Worm (Caenorhabditis elegans): ENCODE measurements around the gene rad-23.

- no peak for TF ChIP-seq unc-62 (GFP tag; optimal IDR thresholded peaks at IDR 0.05 in 1 of 2)
- no peak for TF ChIP-seq unc-62 (tag; optimal IDR thresholded peaks at IDR 0.05)
- no peak for TF ChIP-seq nhr-25 (tag; optimal IDR thresholded peaks at IDR 0.05; ENCODE audit: borderline replicate concordance, insufficient read depth)
- no peak for TF ChIP-seq jun-1 (tag; optimal IDR thresholded peaks at IDR 0.05)
- TF ChIP-seq mep-1 (tag; optimal IDR thresholded peaks at IDR 0.05): peak; percentile 24
- no peak for TF ChIP-seq fos-1 (tag; optimal IDR thresholded peaks at IDR 0.05)
- no peak for TF ChIP-seq ZK546.5 (tag; optimal IDR thresholded peaks at IDR 0.05)
- no peak for TF ChIP-seq lin-13 (GFP tag; optimal IDR thresholded peaks at IDR 0.05)
- TF ChIP-seq lin-39 (tag; optimal IDR thresholded peaks at IDR 0.05): no peak
Measured at ce11 chrII:11611462-11611861, 41.1 kb downstream of the rad-23 start.

All from whole organism, L4 larva.